Fruit fly (Drosophila melanogaster) whole organism, adult: Measurements from ENCODE around the gene GABPI.
A peak's percentile ranks its signal among the peaks of the same experiment; 100 is the strongest.

ENCODE experiments used
- CG11617 ChIP-seq: fragments of 200-800 bp; sonication (Bioruptor generic); optimal IDR thresholded peaks from 2 replicates; lab custom pipeline; 2017; ENCODE audit warnings: mild to moderate bottlenecking, missing biosample characterization, missing genetic modification reagents, missing genetic modification characterization
- CG12768 ChIP-seq: fragments of 200-800 bp; sonication (Bioruptor generic); optimal IDR thresholded peaks from 2 replicates; lab custom pipeline; 2017; ENCODE audit warnings: missing biosample characterization, missing genetic modification characterization, mild to moderate bottlenecking, moderate library complexity, missing genetic modification reagents
- CG14711 ChIP-seq: fragments of 200-800 bp; sonication (Bioruptor generic); optimal IDR thresholded peaks from 2 replicates; lab custom pipeline; 2018; ENCODE audit warnings: missing biosample characterization, mild to moderate bottlenecking, missing genetic modification characterization, moderate library complexity
- CG1620 ChIP-seq: fragments of 200-800 bp; sonication (Bioruptor generic); optimal IDR thresholded peaks from 2 replicates; lab custom pipeline; 2016; ENCODE audit warnings: missing biosample characterization, missing genetic modification characterization
- CG33017 ChIP-seq: fragments of 200-800 bp; sonication (Bioruptor generic); optimal IDR thresholded peaks from 2 replicates; lab custom pipeline; 2018; ENCODE audit warnings: missing biosample characterization, mild to moderate bottlenecking, missing genetic modification characterization, moderate library complexity
- CG5204 ChIP-seq: fragments of 200-800 bp; sonication (Bioruptor generic); optimal IDR thresholded peaks from 2 replicates; lab custom pipeline; 2016; ENCODE audit warnings: missing biosample characterization, missing genetic modification characterization
- CG7045 ChIP-seq: fragments of 200-800 bp; sonication (Bioruptor generic); optimal IDR thresholded peaks from 2 replicates; lab custom pipeline; 2017; ENCODE audit warnings: missing biosample characterization, mild to moderate bottlenecking, missing genetic modification characterization
- CG7101 ChIP-seq: fragments of 200-800 bp; sonication (Bioruptor generic); optimal IDR thresholded peaks from 2 replicates; lab custom pipeline; 2018; ENCODE audit warnings: missing biosample characterization, mild to moderate bottlenecking, missing genetic modification characterization, moderate library complexity
- Clk ChIP-seq: fragments of 200-800 bp; sonication (Bioruptor generic); optimal IDR thresholded peaks from 2 replicates; lab custom pipeline; 2017; ENCODE audit warnings: missing biosample characterization, missing genetic modification characterization
- Crg-1 ChIP-seq: fragments of 200-800 bp; sonication (Bioruptor generic); optimal IDR thresholded peaks from 2 replicates; lab custom pipeline; 2016; ENCODE audit warnings: missing biosample characterization, missing genetic modification characterization
- Hr96 ChIP-seq: fragments of 200-800 bp; sonication (Bioruptor generic); optimal IDR thresholded peaks from 2 replicates; lab custom pipeline; 2016; ENCODE audit warnings: missing biosample characterization, missing genetic modification characterization
- Mnt ChIP-seq: fragments of 200-800 bp; sonication (Bioruptor generic); optimal IDR thresholded peaks from 2 replicates; lab custom pipeline; 2016; ENCODE audit warnings: missing biosample characterization, mild to moderate bottlenecking, missing genetic modification characterization
- bab1 ChIP-seq: fragments of 200-800 bp; sonication (Bioruptor generic); optimal IDR thresholded peaks from 3 replicates; lab custom pipeline; 2019; ENCODE audit warnings: missing biosample characterization, mild to moderate bottlenecking, missing genetic modification characterization, moderate library complexity
- cic ChIP-seq: fragments of 200-800 bp; sonication (Bioruptor generic); optimal IDR thresholded peaks from 2 replicates; lab custom pipeline; 2017; ENCODE audit warnings: missing biosample characterization, mild to moderate bottlenecking, missing genetic modification characterization, moderate library complexity
- cnc ChIP-seq, 2 experiments: fragments of >200 bp; optimal IDR thresholded peaks; 2 replicates each; lab custom pipeline; 2017
- kay ChIP-seq: fragments of 200-800 bp; sonication (Bioruptor generic); peaks from one replicate; lab custom pipeline; 2016; ENCODE audit warnings: missing biosample characterization, missing genetic modification characterization, borderline replicate concordance
- ovo ChIP-seq: fragments of 200-800 bp; sonication (Bioruptor generic); optimal IDR thresholded peaks from 2 replicates; lab custom pipeline; 2016; ENCODE audit warnings: missing biosample characterization, missing genetic modification characterization
- pad ChIP-seq: fragments of 200-800 bp; sonication (Bioruptor generic); optimal IDR thresholded peaks from 3 replicates; lab custom pipeline; 2017; ENCODE audit warnings: missing biosample characterization, missing genetic modification characterization, mild to moderate bottlenecking, moderate library complexity, missing genetic modification reagents
- tj ChIP-seq: fragments of 200-800 bp; sonication (Bioruptor generic); optimal IDR thresholded peaks from 3 replicates; lab custom pipeline; 2017; ENCODE audit warnings: missing biosample characterization, mild to moderate bottlenecking, missing genetic modification characterization, moderate library complexity
- toe ChIP-seq: fragments of 200-800 bp; sonication (Bioruptor generic); optimal IDR thresholded peaks from 2 replicates; lab custom pipeline; 2016; ENCODE audit warnings: missing biosample characterization, missing genetic modification characterization

GABPI gene

dm6 chr2L:3055710-3056447, 25.5 kb downstream of the GABPI start:
- TF ChIP-seq CG12768 (no peak), kay (GFP tag; lab: Kevin White, UChicago) (peak; percentile 74), toe (GFP tag; lab: Kevin White, UChicago) (peak; percentile 53), tj (GFP tag; lab: Kevin White, UChicago) (peak; percentile 64), Clk (GFP tag; lab: Kevin White, UChicago) (peak; percentile 35), Mnt (no peak), CG7045 (peak; percentile 39), cic (GFP tag; lab: Kevin White, UChicago) (no peak), CG11617 (GFP tag; lab: Kevin White, UChicago) (peak; percentile 59), CG5204 (GFP tag; lab: Kevin White, UChicago) (peak; percentile 69), CG1620 (no peak)

DNA sequence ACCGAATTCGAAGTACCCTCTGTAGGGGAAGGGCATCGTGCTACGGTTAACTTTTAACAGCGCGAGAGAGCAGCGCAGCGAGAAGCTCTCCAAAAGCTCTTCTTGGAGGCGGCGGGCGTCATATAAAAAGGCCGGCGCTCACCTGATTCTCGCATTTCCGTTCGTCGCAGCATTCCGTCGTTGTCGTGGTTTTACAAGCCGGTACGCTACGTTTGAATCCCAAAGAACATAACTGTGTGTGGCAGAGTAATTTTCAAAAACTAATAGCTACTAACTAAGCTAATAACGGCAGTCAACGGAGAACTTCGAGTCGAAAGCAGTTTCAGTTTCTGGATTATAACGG, 26.1 kb downstream of the GABPI start, which contains the start of gene FASN1:
TSS of gene FASN1 (plus strand) at position 151 of the 343 bp plus-strand sequence.
- TF ChIP-seq CG14711 (tag; lab: Kevin White, UChicago) = peak; percentile 25
- peak; percentile 67 for TF ChIP-seq Hr96 (GFP tag; lab: Kevin White, UChicago)
- TF ChIP-seq ovo = peak; percentile 61
- peak; percentile 64 for TF ChIP-seq pad (GFP tag; lab: Kevin White, UChicago)
- peak; percentile 81 for TF ChIP-seq CG12768
- TF ChIP-seq cic (GFP tag; lab: Kevin White, UChicago) = peak; percentile 55
- no peak for TF ChIP-seq cnc (optimal IDR thresholded peaks at IDR 0.05; lab: Kevin White, UChicago)
- TF ChIP-seq bab1 (GFP tag; lab: Kevin White, UChicago) = peak; percentile 87
- TF ChIP-seq toe (GFP tag; lab: Kevin White, UChicago) = no peak
- peak; percentile 81 for TF ChIP-seq Mnt
- TF ChIP-seq tj (GFP tag; lab: Kevin White, UChicago) = peak; percentile 8
- TF ChIP-seq CG11617 (GFP tag; lab: Kevin White, UChicago) = peak; percentile 0
- TF ChIP-seq CG7045 = peak; percentile 43
- no peak for TF ChIP-seq CG5204 (GFP tag; lab: Kevin White, UChicago)
- TF ChIP-seq CG1620 = peak; percentile 69
- no peak for TF ChIP-seq kay (GFP tag; lab: Kevin White, UChicago)
- TF ChIP-seq Crg-1 (GFP tag; lab: Kevin White, UChicago) = peak; percentile 78
- TF ChIP-seq Clk (GFP tag; lab: Kevin White, UChicago) = no peak
- peak; percentile 59 for TF ChIP-seq CG7101 (tag; lab: Kevin White, UChicago)
- peak; percentile 69 for TF ChIP-seq CG33017

DNA sequence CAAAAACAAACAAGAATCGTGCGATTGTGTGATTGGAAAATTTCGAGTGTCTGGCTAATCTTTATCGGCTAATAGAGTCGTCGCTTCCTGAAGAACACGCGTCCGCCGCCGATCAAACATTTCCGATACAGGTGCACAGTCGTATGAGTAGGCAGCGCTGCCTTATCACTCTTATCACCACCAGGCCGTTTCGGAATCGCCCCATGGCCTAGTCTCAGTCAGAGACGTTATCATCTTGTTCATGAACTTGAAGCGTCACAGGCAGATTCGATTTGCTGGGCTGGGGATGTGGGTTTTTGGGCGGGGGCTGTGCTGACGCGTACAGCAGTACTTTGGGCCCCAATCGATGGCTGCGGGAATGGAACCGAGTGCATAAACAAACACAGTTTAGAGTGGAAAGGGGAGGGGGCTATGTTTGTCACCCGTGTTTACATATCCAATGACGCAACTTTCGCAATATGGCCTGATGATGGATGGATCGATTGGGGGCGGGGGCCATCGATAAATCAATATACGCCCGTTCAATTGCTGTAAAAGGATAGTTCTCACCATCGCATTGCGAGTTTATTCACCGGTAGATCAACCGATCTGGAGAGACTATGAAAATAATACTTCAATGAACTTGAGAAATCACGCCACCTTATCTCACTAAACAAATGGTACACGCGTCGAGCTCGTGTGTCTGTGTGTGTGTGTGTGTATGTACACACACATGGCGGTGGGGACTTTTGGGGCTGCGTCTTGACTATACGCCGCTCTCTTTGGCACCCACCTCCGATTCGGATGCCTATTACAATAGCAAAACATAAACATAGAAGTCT, 27.8 kb downstream of the GABPI start:
- TF ChIP-seq CG5204 (GFP tag; lab: Kevin White, UChicago) (peak; percentile 28), CG7101 (tag; lab: Kevin White, UChicago) (peak; percentile 27), tj (GFP tag; lab: Kevin White, UChicago) (no peak), Clk (GFP tag; lab: Kevin White, UChicago) (peak; percentile 34), CG14711 (tag; lab: Kevin White, UChicago) (no peak), kay (GFP tag; lab: Kevin White, UChicago) (peak; percentile 74), cic (GFP tag; lab: Kevin White, UChicago) (peak; percentile 67), CG1620 (peak; percentile 39), Mnt (no peak), cnc (optimal IDR thresholded peaks at IDR 0.05; lab: Kevin White, UChicago) (no peak), pad (GFP tag; lab: Kevin White, UChicago) (peak; percentile 48), ovo (peak; percentile 70), toe (GFP tag; lab: Kevin White, UChicago) (no peak), bab1 (GFP tag; lab: Kevin White, UChicago) (peak; percentile 38), CG12768 (peak; percentile 65), Crg-1 (GFP tag; lab: Kevin White, UChicago) (peak; percentile 59), CG33017 (no peak), CG11617 (GFP tag; lab: Kevin White, UChicago) (peak; percentile 20), Hr96 (GFP tag; lab: Kevin White, UChicago) (peak; percentile 49), CG7045 (peak; percentile 66)

- TF ChIP-seq cnc (optimal IDR thresholded peaks at IDR 0.05; lab: Kevin White, UChicago) (no peak), CG11617 (GFP tag; lab: Kevin White, UChicago) (no peak), CG1620 (peak; percentile 23), toe (GFP tag; lab: Kevin White, UChicago) (no peak), pad (GFP tag; lab: Kevin White, UChicago) (peak; percentile 37), Hr96 (GFP tag; lab: Kevin White, UChicago) (no peak), Mnt (no peak), CG14711 (tag; lab: Kevin White, UChicago) (peak; percentile 29), ovo (no peak), CG7101 (tag; lab: Kevin White, UChicago) (no peak), cic (GFP tag; lab: Kevin White, UChicago) (peak; percentile 54), CG5204 (GFP tag; lab: Kevin White, UChicago) (no peak), Crg-1 (GFP tag; lab: Kevin White, UChicago) (peak; percentile 12), CG7045 (peak; percentile 57), bab1 (GFP tag; lab: Kevin White, UChicago) (peak; percentile 81), Clk (GFP tag; lab: Kevin White, UChicago) (no peak), kay (GFP tag; lab: Kevin White, UChicago) (peak; percentile 74), CG12768 (peak; percentile 71), CG33017 (peak; percentile 50), tj (GFP tag; lab: Kevin White, UChicago) (peak; percentile 76)
Observed at dm6 chr2L:3058772-3059623, 28.7 kb downstream of the GABPI start.
